Worm (Caenorhabditis elegans) whole organism, midembryonic: ENCODE data around the gene Y57A10C.10.

ENCODE experiments used
- cog-1 ChIP-seq: sonication (generic microtip); optimal IDR thresholded peaks from 2 replicates; lab custom pipeline; 2016; ENCODE audit warnings: missing genetic modification characterization, missing compliant biosample characterization
- flt-1 ChIP-seq: fragments of 200-800 bp; sonication (Bioruptor generic); IDR thresholded peaks from 2 replicates; pipeline ENCODE4 v1.3.6; 2022; ENCODE audit warnings: missing genetic modification characterization, missing compliant biosample characterization
- med-1 ChIP-seq: sonication (generic microtip); optimal IDR thresholded peaks from 2 replicates; lab custom pipeline; 2017; ENCODE audit warnings: missing genetic modification characterization, mild to moderate bottlenecking, missing compliant biosample characterization, antibody characterized with exemption, missing genetic modification reagents; ENCODE audit not compliant: insufficient read depth
- ref-1 ChIP-seq: fragments of 200-800 bp; sonication (Bioruptor generic); conservative IDR thresholded peaks from 2 replicates; pipeline ENCODE4 v1.3.6; 2022; ENCODE audit warnings: missing genetic modification reagents, missing genetic modification characterization, missing compliant biosample characterization
- ztf-23 ChIP-seq: fragments of 200-800 bp; sonication (Bioruptor generic); IDR thresholded peaks from 2 replicates; pipeline ENCODE4 v1.3.6; 2022; ENCODE audit warnings: missing genetic modification reagents, missing genetic modification characterization, missing compliant biosample characterization

DNA sequence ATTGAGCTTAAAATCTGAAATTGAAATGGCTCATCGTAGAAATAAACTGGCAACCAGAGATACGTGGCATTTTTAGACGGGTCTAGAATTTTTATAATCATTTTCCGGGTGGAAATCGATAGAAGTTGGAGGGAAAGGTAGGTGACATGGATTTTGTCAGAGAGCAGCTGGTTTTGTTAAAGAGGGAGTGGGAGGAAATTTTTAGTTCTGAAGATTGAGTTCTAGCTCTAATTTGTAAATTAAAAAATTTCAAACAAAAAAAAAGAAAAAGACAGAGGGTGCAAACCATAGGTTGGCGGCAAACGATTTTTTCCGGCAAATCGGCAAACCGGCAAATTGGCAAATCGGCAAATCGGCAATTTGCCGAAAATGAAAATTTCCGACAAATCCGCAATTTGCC, 15.6 kb upstream of the Y57A10C.10 start, which contains the start of gene sre-32:
- TF ChIP-seq flt-1 (no peak), ztf-23 (GFP tag; lab: Robert Waterston, UW) (no peak), ref-1 (GFP tag; lab: Robert Waterston, UW) (no peak), med-1 (GFP tag; lab: Kevin White, UChicago) (no peak), cog-1 (tag; lab: Kevin White, UChicago) (no peak)
